3 fruit fly cellular contexts compared by ENCODE assay signal in the genomic region with DNA sequence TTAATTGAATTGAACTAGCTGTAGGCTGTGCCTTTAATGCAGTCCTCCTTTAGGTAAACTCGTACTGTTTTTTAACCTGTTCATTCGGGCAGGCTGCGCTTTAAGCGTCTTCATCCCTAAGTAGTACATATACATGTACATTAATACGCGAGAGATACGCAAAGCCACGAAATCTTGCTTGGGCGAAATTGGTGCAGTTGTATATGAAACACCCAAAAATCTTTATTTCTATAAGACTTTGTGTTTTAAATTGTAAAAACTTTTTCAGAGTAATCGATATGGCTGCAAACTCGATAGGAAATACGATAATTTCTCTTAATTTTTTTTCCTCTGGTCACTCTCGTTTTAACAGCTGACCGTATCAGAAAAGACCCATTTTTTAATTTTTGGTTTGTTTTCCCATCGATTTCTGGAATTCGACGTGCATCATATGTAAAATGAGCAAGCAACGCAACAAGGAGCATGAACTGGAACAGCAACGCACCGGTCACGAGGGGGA.
TF ChIP-seq lines count a peak whose summit lies in the region.

Gene CG17163, minus strand, starts transcription at position 303 of the 499 bp plus-strand sequence.
Gene CG17168, plus strand, starts transcription at position 332 of the 499 bp plus-strand sequence.

- no peak for TF ChIP-seq CTCF in whole organism, embryonic (GFP tag; optimal IDR thresholded peaks at IDR 0.05; lab: Kevin White, UChicago)

TF ChIP-seq in whole organism, adult, 20 proteins besides CTCF, POLR2A, EP300 and RAD21:
- TF ChIP-seq kay (GFP tag; lab: Kevin White, UChicago; ENCODE audit: borderline replicate concordance) (peak; percentile 63), tj (GFP tag; optimal IDR thresholded peaks at IDR 0.05; lab: Kevin White, UChicago) (peak; percentile 17), CG7045 (GFP tag; optimal IDR thresholded peaks at IDR 0.05; lab: Kevin White, UChicago) (no peak)

TF ChIP-seq in whole organism, embryonic, 481 proteins besides CTCF, POLR2A, EP300 and RAD21 (continues in another document):
- no peak for TF ChIP-seq CG8924 (tag; optimal IDR thresholded peaks at IDR 0.05; lab: Kevin White, UChicago)
- TF ChIP-seq D (optimal IDR thresholded peaks at IDR 0.05; lab: Kevin White, UChicago) = no peak
- no peak for TF ChIP-seq D (GFP tag; optimal IDR thresholded peaks at IDR 0.05; lab: Kevin White, UChicago)
- no peak for TF ChIP-seq ATbp (GFP tag; optimal IDR thresholded peaks at IDR 0.05; lab: Kevin White, UChicago)
- TF ChIP-seq sens (GFP tag; lab: Kevin White, UChicago) = no peak
- no peak for TF ChIP-seq Oaz (GFP tag; IDR thresholded peaks at IDR 0.05; lab: Robert Waterston, UW)
- TF ChIP-seq dm (GFP tag; optimal IDR thresholded peaks at IDR 0.05; lab: Kevin White, UChicago) = no peak
- TF ChIP-seq CrebB (tag; optimal IDR thresholded peaks at IDR 0.05; lab: Kevin White, UChicago) = no peak
- peak; percentile 11 for TF ChIP-seq pzg (GFP tag; optimal IDR thresholded peaks at IDR 0.05; lab: Kevin White, UChicago)
- no peak for TF ChIP-seq CG4820 (GFP tag; optimal IDR thresholded peaks at IDR 0.05; lab: Kevin White, UChicago)
- TF ChIP-seq en (GFP tag; optimal IDR thresholded peaks at IDR 0.05; lab: Kevin White, UChicago) = no peak
- peak; percentile 28; the same call in 2 of the 3 replicates for TF ChIP-seq HLH4C (GFP tag; IDR thresholded peaks at IDR 0.05; lab: Robert Waterston, UW; ENCODE audit: partially characterized antibody)
- peak; percentile 35; the same call in 1 of the 2 replicates for TF ChIP-seq MBD-R2 (GFP tag; IDR thresholded peaks at IDR 0.05; lab: Robert Waterston, UW)
- TF ChIP-seq CG15514 (GFP tag; optimal IDR thresholded peaks at IDR 0.05; lab: Kevin White, UChicago) = peak; percentile 14
- TF ChIP-seq Scr (GFP tag; IDR thresholded peaks at IDR 0.05; lab: Robert Waterston, UW; ENCODE audit: partially characterized antibody) = peak; percentile 43; the same call in 1 of the 2 replicates
- TF ChIP-seq CG34224 (GFP tag; IDR thresholded peaks at IDR 0.05; lab: Robert Waterston, UW; ENCODE audit: partially characterized antibody) = 0 out of 3 replicates have a peak, but pooled peaks have one; percentile 11
- no peak for TF ChIP-seq CG15269 (tag; optimal IDR thresholded peaks at IDR 0.05; lab: Kevin White, UChicago)
- peak; percentile 28 for TF ChIP-seq Sin3A (optimal IDR thresholded peaks at IDR 0.05; lab: Kevin White, UChicago)
- peak; percentile 68 for TF ChIP-seq BEAF-32 (GFP tag; optimal IDR thresholded peaks at IDR 0.05; lab: Kevin White, UChicago)
- TF ChIP-seq wdn (GFP tag; IDR thresholded peaks at IDR 0.05; lab: Robert Waterston, UW) = no peak
- no peak for TF ChIP-seq crc (GFP tag; optimal IDR thresholded peaks at IDR 0.05; lab: Kevin White, UChicago)
- TF ChIP-seq CG15479 (GFP tag; optimal IDR thresholded peaks at IDR 0.05; lab: Kevin White, UChicago) = peak; percentile 23
- no peak for TF ChIP-seq stc (GFP tag; IDR thresholded peaks at IDR 0.05; lab: Robert Waterston, UW)
- TF ChIP-seq ham (GFP tag; IDR thresholded peaks at IDR 0.05; lab: Robert Waterston, UW) = no peak
- TF ChIP-seq Sry-δ (GFP tag; optimal IDR thresholded peaks at IDR 0.05; lab: Kevin White, UChicago) = peak; percentile 54
- TF ChIP-seq org-1 (GFP tag; optimal IDR thresholded peaks at IDR 0.05; lab: Kevin White, UChicago) = no peak
- TF ChIP-seq CG2116 (GFP tag; optimal IDR thresholded peaks at IDR 0.05; lab: Kevin White, UChicago) = peak; percentile 33
- no peak for TF ChIP-seq Fer3 (tag; optimal IDR thresholded peaks at IDR 0.05; lab: Kevin White, UChicago)
- TF ChIP-seq CG10959 (GFP tag; IDR thresholded peaks at IDR 0.05; lab: Robert Waterston, UW) = no peak
- TF ChIP-seq crp (GFP tag; optimal IDR thresholded peaks at IDR 0.05; lab: Kevin White, UChicago) = peak in 1 of 2 experiments; percentile 81
- peak; percentile 6 for TF ChIP-seq MESR4 (GFP tag; optimal IDR thresholded peaks at IDR 0.05; lab: Kevin White, UChicago)
- TF ChIP-seq CG2875 (GFP tag; optimal IDR thresholded peaks at IDR 0.05; lab: Kevin White, UChicago) = no peak
- no peak for TF ChIP-seq CG2712 (tag; optimal IDR thresholded peaks at IDR 0.05; lab: Kevin White, UChicago)
- no peak for TF ChIP-seq CG2889 (GFP tag; IDR thresholded peaks at IDR 0.05; lab: Robert Waterston, UW)
- peak; percentile 12 for TF ChIP-seq stwl (tag; optimal IDR thresholded peaks at IDR 0.05; lab: Kevin White, UChicago)
- peak; percentile 67 for TF ChIP-seq gfzf (GFP tag; optimal IDR thresholded peaks at IDR 0.05; lab: Kevin White, UChicago)
- TF ChIP-seq CG2129 (GFP tag; IDR thresholded peaks at IDR 0.05; lab: Robert Waterston, UW; ENCODE audit: partially characterized antibody) = no peak
- 0 out of 3 replicates have a peak, but pooled peaks have one; percentile 8 for TF ChIP-seq row (GFP tag; IDR thresholded peaks at IDR 0.05; lab: Robert Waterston, UW)
- TF ChIP-seq CG17612 (GFP tag; IDR thresholded peaks at IDR 0.05; lab: Robert Waterston, UW) = no peak
- TF ChIP-seq CG9797 (GFP tag; optimal IDR thresholded peaks at IDR 0.05; lab: Kevin White, UChicago) = peak; percentile 52

TF ChIP-seq in whole organism, wandering third instar larva, 38 proteins besides CTCF, POLR2A, EP300 and RAD21:
- TF ChIP-seq Sp1 (GFP tag; optimal IDR thresholded peaks at IDR 0.05; lab: Kevin White, UChicago) (no peak), Rel (GFP tag; optimal IDR thresholded peaks at IDR 0.05; lab: Kevin White, UChicago) (no peak), Rel (tag; optimal IDR thresholded peaks at IDR 0.05; lab: Kevin White, UChicago) (peak; percentile 46)
